Worm (Caenorhabditis elegans) whole organism, early embryonic: ENCODE data around the gene adm-4.

Experiments
- B0310.2 ChIP-seq: sonication (generic microtip); optimal IDR thresholded peaks from 2 replicates; lab custom pipeline; 2016; ENCODE audit warnings: mild to moderate bottlenecking, missing genetic modification characterization, missing compliant biosample characterization
- F13C5.2 ChIP-seq: sonication (generic microtip); optimal IDR thresholded peaks from 2 replicates; lab custom pipeline; 2017; ENCODE audit warnings: mild to moderate bottlenecking, missing genetic modification characterization, inconsistent platforms, missing compliant biosample characterization
- aly-1 ChIP-seq: sonication (generic microtip); optimal IDR thresholded peaks from 2 replicates; lab custom pipeline; 2016; ENCODE audit warnings: missing genetic modification characterization, missing compliant biosample characterization
- ama-1 ChIP-seq: fragments of 150-350 bp; optimal IDR thresholded peaks from 2 replicates; lab custom pipeline; 2014
- ceh-13 ChIP-seq: fragments of 200-800 bp; sonication (Bioruptor generic); optimal IDR thresholded peaks from 2 replicates; lab custom pipeline; 2018; ENCODE audit warnings: mild to moderate bottlenecking, missing genetic modification characterization, missing compliant biosample characterization
- ceh-36 ChIP-seq: sonication (generic microtip); optimal IDR thresholded peaks from 2 replicates; lab custom pipeline; 2016; ENCODE audit warnings: missing genetic modification characterization, inconsistent platforms, missing compliant biosample characterization
- ets-7 ChIP-seq: sonication (generic microtip); optimal IDR thresholded peaks from 2 replicates; lab custom pipeline; 2016; ENCODE audit warnings: missing genotype, missing genetic modification characterization, missing compliant biosample characterization
- flt-1 ChIP-seq: fragments of 200-800 bp; sonication (Bioruptor generic); IDR thresholded peaks from 2 replicates; pipeline ENCODE4 v1.3.6; 2022; ENCODE audit warnings: missing genetic modification characterization, missing compliant biosample characterization
- hmbx-1 ChIP-seq: sonication (generic microtip); optimal IDR thresholded peaks from 2 replicates; lab custom pipeline; 2016; ENCODE audit warnings: mild to moderate bottlenecking, missing genetic modification characterization, missing compliant biosample characterization
- hmg-4 ChIP-seq: fragments of 200-800 bp; sonication (Bioruptor generic); optimal IDR thresholded peaks from 2 replicates; lab custom pipeline; 2018; ENCODE audit warnings: mild to moderate bottlenecking, missing genetic modification characterization, missing compliant biosample characterization
- hnd-1 ChIP-seq: sonication (generic microtip); optimal IDR thresholded peaks from 2 replicates; lab custom pipeline; 2016; ENCODE audit warnings: missing genetic modification characterization, missing compliant biosample characterization
- pes-1 ChIP-seq: fragments of 200-800 bp; sonication (Bioruptor generic); IDR thresholded peaks from 2 replicates; pipeline ENCODE4 v1.3.6; 2022; ENCODE audit warnings: missing genetic modification reagents, missing genetic modification characterization, missing compliant biosample characterization
- scrt-1 ChIP-seq: fragments of 200-800 bp; sonication (Bioruptor generic); IDR thresholded peaks from 2 replicates; pipeline ENCODE4 v1.3.6; 2022; ENCODE audit warnings: missing genetic modification characterization, missing compliant biosample characterization
- sea-1 ChIP-seq: fragments of 200-800 bp; sonication (Bioruptor generic); conservative IDR thresholded peaks from 2 replicates; pipeline ENCODE4 v1.3.6; 2022; ENCODE audit warnings: missing genetic modification characterization, missing compliant biosample characterization
- tbx-11 ChIP-seq: fragments of 200-800 bp; sonication (Bioruptor generic); IDR thresholded peaks from 2 replicates; pipeline ENCODE4 v1.3.6; 2022; ENCODE audit warnings: missing genetic modification characterization, missing compliant biosample characterization
- tbx-37 ChIP-seq: fragments of 200-800 bp; sonication (Bioruptor generic); conservative IDR thresholded peaks from 2 replicates; pipeline ENCODE4 v1.3.6; 2022; ENCODE audit warnings: missing genetic modification reagents, missing genetic modification characterization, missing compliant biosample characterization
- tra-4 ChIP-seq: sonication (generic microtip); optimal IDR thresholded peaks from 2 replicates; lab custom pipeline; 2017; ENCODE audit warnings: missing genetic modification characterization, missing compliant biosample characterization

adm-4 gene

ce11 chrX:7798248-7799020 lies at the start of gene adm-4:
adm-4 (minus strand) TSS chrX:7798298.
- TF ChIP-seq scrt-1 (GFP tag; lab: Robert Waterston, UW) (no peak), ets-7 (tag; lab: Kevin White, UChicago) (no peak), F13C5.2 (tag; lab: Kevin White, UChicago) (no peak), tbx-37 (GFP tag; lab: Robert Waterston, UW) (peak; percentile 69)

ce11 chrX:7847413-7847812 lies 49.3 kb upstream of the adm-4 start, which contains the start of gene C54D2.6:
C54D2.6 (minus strand) TSS chrX:7847513.
- TF ChIP-seq ama-1 (no peak), hmg-4 (GFP tag; lab: Kevin White, UChicago) (no peak), ceh-13 (GFP tag; lab: Kevin White, UChicago) (no peak), F13C5.2 (tag; lab: Kevin White, UChicago) (no peak), B0310.2 (tag; lab: Kevin White, UChicago) (no peak), tbx-37 (GFP tag; lab: Robert Waterston, UW) (no peak), hmbx-1 (tag; lab: Kevin White, UChicago) (no peak), scrt-1 (GFP tag; lab: Robert Waterston, UW) (no peak), tra-4 (tag; lab: Kevin White, UChicago) (no peak)

- no peak for TF ChIP-seq hmg-4 (GFP tag; lab: Kevin White, UChicago)
- TF ChIP-seq flt-1 (GFP tag; lab: Robert Waterston, UW), result no peak
- no peak for TF ChIP-seq hmbx-1 (tag; lab: Kevin White, UChicago)
- TF ChIP-seq sea-1 (GFP tag; lab: Robert Waterston, UW), result no peak
- TF ChIP-seq aly-1, result no peak
- no peak for TF ChIP-seq scrt-1 (GFP tag; lab: Robert Waterston, UW)
- no peak for TF ChIP-seq pes-1 (GFP tag; lab: Robert Waterston, UW)
- no peak for TF ChIP-seq tra-4 (tag; lab: Kevin White, UChicago)
- no peak for TF ChIP-seq F13C5.2 (tag; lab: Kevin White, UChicago)
- no peak for TF ChIP-seq tbx-37 (GFP tag; lab: Robert Waterston, UW)
- no peak for TF ChIP-seq ama-1
- TF ChIP-seq ceh-13 (GFP tag; lab: Kevin White, UChicago), result no peak
- TF ChIP-seq ets-7 (tag; lab: Kevin White, UChicago), result no peak
- TF ChIP-seq B0310.2 (tag; lab: Kevin White, UChicago), result no peak
- TF ChIP-seq tbx-11 (GFP tag; lab: Robert Waterston, UW), result no peak
- TF ChIP-seq ceh-36 (tag; lab: Kevin White, UChicago), result no peak
Measured at ce11 chrX:7842241-7842640, 44.1 kb upstream of the adm-4 start, which contains the start of gene idpp-11. idpp-11 (plus strand) TSS chrX:7842541.

ce11 chrX:7839989-7840388 lies 41.9 kb upstream of the adm-4 start:
- TF ChIP-seq tbx-11 (GFP tag; lab: Robert Waterston, UW) (no peak), tra-4 (tag; lab: Kevin White, UChicago) (no peak), F13C5.2 (tag; lab: Kevin White, UChicago) (no peak), ama-1 (no peak), ets-7 (tag; lab: Kevin White, UChicago) (no peak), B0310.2 (tag; lab: Kevin White, UChicago) (no peak), hnd-1 (tag; lab: Kevin White, UChicago) (no peak), sea-1 (GFP tag; lab: Robert Waterston, UW) (no peak), flt-1 (GFP tag; lab: Robert Waterston, UW) (no peak), hmg-4 (GFP tag; lab: Kevin White, UChicago) (no peak), scrt-1 (GFP tag; lab: Robert Waterston, UW) (no peak), ceh-13 (GFP tag; lab: Kevin White, UChicago) (no peak), hmbx-1 (tag; lab: Kevin White, UChicago) (no peak), pes-1 (GFP tag; lab: Robert Waterston, UW) (no peak), aly-1 (no peak), ceh-36 (tag; lab: Kevin White, UChicago) (no peak), tbx-37 (GFP tag; lab: Robert Waterston, UW) (no peak)

- no peak for TF ChIP-seq pes-1 (GFP tag; lab: Robert Waterston, UW)
- TF ChIP-seq sea-1 (GFP tag; lab: Robert Waterston, UW), result no peak
Measured at ce11 chrX:7838582-7838981, 40.5 kb upstream of the adm-4 start, which contains the start of gene nlp-101. nlp-101 (plus strand) TSS chrX:7838882.

ce11 chrX:7834117-7834516 lies 36.0 kb upstream of the adm-4 start, which contains the start of gene sul-3:
sul-3 (minus strand) TSS chrX:7834217.
- TF ChIP-seq scrt-1 (GFP tag; lab: Robert Waterston, UW) (no peak), hmg-4 (GFP tag; lab: Kevin White, UChicago) (no peak), sea-1 (GFP tag; lab: Robert Waterston, UW) (no peak), pes-1 (GFP tag; lab: Robert Waterston, UW) (no peak), ets-7 (tag; lab: Kevin White, UChicago) (no peak), F13C5.2 (tag; lab: Kevin White, UChicago) (no peak), hnd-1 (tag; lab: Kevin White, UChicago) (no peak), tra-4 (tag; lab: Kevin White, UChicago) (no peak), ceh-13 (GFP tag; lab: Kevin White, UChicago) (no peak), tbx-37 (GFP tag; lab: Robert Waterston, UW) (no peak), ceh-36 (tag; lab: Kevin White, UChicago) (no peak), tbx-11 (GFP tag; lab: Robert Waterston, UW) (no peak)

- no peak for TF ChIP-seq hmg-4 (GFP tag; lab: Kevin White, UChicago)
- no peak for TF ChIP-seq F13C5.2 (tag; lab: Kevin White, UChicago)
- no peak for TF ChIP-seq flt-1 (GFP tag; lab: Robert Waterston, UW)
- no peak for TF ChIP-seq ceh-36 (tag; lab: Kevin White, UChicago)
- TF ChIP-seq B0310.2 (tag; lab: Kevin White, UChicago), result no peak
- no peak for TF ChIP-seq ets-7 (tag; lab: Kevin White, UChicago)
- TF ChIP-seq ceh-13 (GFP tag; lab: Kevin White, UChicago), result no peak
- TF ChIP-seq tra-4 (tag; lab: Kevin White, UChicago), result no peak
- TF ChIP-seq sea-1 (GFP tag; lab: Robert Waterston, UW), result no peak
- TF ChIP-seq hmbx-1 (tag; lab: Kevin White, UChicago), result no peak
- TF ChIP-seq hnd-1 (tag; lab: Kevin White, UChicago), result no peak
- TF ChIP-seq tbx-37 (GFP tag; lab: Robert Waterston, UW), result no peak
- TF ChIP-seq aly-1, result no peak
Measured at ce11 chrX:7827989-7828388, 29.9 kb upstream of the adm-4 start.
